Fruit fly (Drosophila melanogaster): Measurements from ENCODE around the gene CG44574.

DNA sequence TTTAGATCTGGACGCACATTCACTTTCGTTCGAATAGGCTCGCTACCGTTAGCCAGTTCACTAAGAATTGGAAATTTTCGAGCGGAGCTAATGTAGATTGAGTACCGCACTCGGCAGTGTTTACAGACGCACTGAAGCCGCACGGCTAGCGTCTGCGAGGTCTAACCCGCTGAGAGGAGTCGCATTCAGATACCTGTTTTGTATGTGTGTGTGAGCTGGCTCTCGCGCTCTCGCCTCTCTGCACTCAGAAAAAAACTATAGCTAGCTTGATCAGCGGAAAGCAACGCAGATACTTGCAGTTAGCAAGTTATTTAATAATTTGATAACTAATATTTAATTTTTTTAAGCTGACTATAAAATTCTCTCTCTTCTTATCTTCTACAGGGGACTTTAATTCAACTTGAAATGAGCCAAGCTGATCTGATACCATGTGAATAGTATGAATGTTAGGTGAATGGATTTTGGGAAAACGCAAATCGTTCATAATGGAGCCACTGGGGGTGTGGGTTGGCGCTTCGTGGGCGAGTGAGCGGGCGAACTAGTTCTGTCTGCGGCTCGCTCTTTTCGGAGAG, 4.1 kb upstream of the CG44574 start, which contains the start of gene rau:
- peak; percentile 33 for TF ChIP-seq CG18011 (GFP tag; optimal IDR thresholded peaks at IDR 0.05)
- TF ChIP-seq Side (GFP tag; optimal IDR thresholded peaks at IDR 0.05), result no peak
- TF ChIP-seq Six4 (GFP tag; optimal IDR thresholded peaks at IDR 0.05), result peak; percentile 71
- TF ChIP-seq BEAF-32 (GFP tag; optimal IDR thresholded peaks at IDR 0.05), result no peak
- TF ChIP-seq ham (GFP tag; IDR thresholded peaks at IDR 0.05), result no peak
- no peak for TF ChIP-seq NK7.1 (GFP tag; optimal IDR thresholded peaks at IDR 0.05)
- TF ChIP-seq CrebB (tag; optimal IDR thresholded peaks at IDR 0.05), result peak; percentile 20
